Worm (Caenorhabditis elegans): Measurements from ENCODE around the gene C13F10.7.
A peak's percentile ranks its signal among the peaks of the same experiment; 100 is the strongest.

C13F10.7 gene

ce11 chrV:7237133-7237532, 14.1 kb upstream of the C13F10.7 start, which contains the start of gene hyls-1 (continued):
- no peak for TF ChIP-seq tbx-9 (tag; optimal IDR thresholded peaks at IDR 0.05; ENCODE audit: borderline replicate concordance)
- 0 out of 2 replicates have a peak, but pooled peaks have one; percentile 40 for TF ChIP-seq B0336.3 (GFP tag; IDR thresholded peaks at IDR 0.05)
- peak; percentile 56 for TF ChIP-seq xnd-1 (tag; optimal IDR thresholded peaks at IDR 0.05)
- TF ChIP-seq hsf-1 (GFP tag; IDR thresholded peaks at IDR 0.05): peak; percentile 70
- TF ChIP-seq egl-18 (GFP tag; IDR thresholded peaks at IDR 0.05): no peak
- TF ChIP-seq Y95B8A.8 (GFP tag; IDR thresholded peaks at IDR 0.05): no peak
- no peak for TF ChIP-seq B0261.1 (tag; optimal IDR thresholded peaks at IDR 0.05)
- TF ChIP-seq aptf-3 (GFP tag; IDR thresholded peaks at IDR 0.05): no peak
- TF ChIP-seq die-1 (tag; optimal IDR thresholded peaks at IDR 0.05): no peak
- TF ChIP-seq F37B4.10 (GFP tag; IDR thresholded peaks at IDR 0.05): no peak
- no peak for TF ChIP-seq ztf-6 (GFP tag; IDR thresholded peaks at IDR 0.05)
- no peak for TF ChIP-seq him-1 (tag; optimal IDR thresholded peaks at IDR 0.05)
- TF ChIP-seq zim-3 (tag; optimal IDR thresholded peaks at IDR 0.05): no peak
- TF ChIP-seq mel-28 (tag; optimal IDR thresholded peaks at IDR 0.05; ENCODE audit: borderline replicate concordance): peak; percentile 5
- TF ChIP-seq tbp1 (GFP tag; optimal IDR thresholded peaks at IDR 0.05): peak; percentile 42
- no peak for TF ChIP-seq atf-7 (tag; optimal IDR thresholded peaks at IDR 0.05)
- TF ChIP-seq akir-1 (GFP tag; optimal IDR thresholded peaks at IDR 0.05): no peak
- no peak for TF ChIP-seq snpc-1.1 (tag; optimal IDR thresholded peaks at IDR 0.05; ENCODE audit: insufficient read depth)
- TF ChIP-seq rpc-1 (optimal IDR thresholded peaks at IDR 0.05): peak; percentile 31
- no peak for TF ChIP-seq rpc-1 (tag; optimal IDR thresholded peaks at IDR 0.05)
- no peak for TF ChIP-seq egl-44 (GFP tag; IDR thresholded peaks at IDR 0.05)
- peak; percentile 77 for TF ChIP-seq ceh-91 (GFP tag; IDR thresholded peaks at IDR 0.05)
- TF ChIP-seq C17E4.6 (GFP tag; IDR thresholded peaks at IDR 0.05): no peak
- peak; percentile 71 for TF ChIP-seq rcor-1 (GFP tag; IDR thresholded peaks at IDR 0.05)
- TF ChIP-seq nhr-179 (tag; optimal IDR thresholded peaks at IDR 0.05): no peak
- TF ChIP-seq ama-1 (optimal IDR thresholded peaks at IDR 0.05): no peak
- no peak for TF ChIP-seq ama-1 (GFP tag; optimal IDR thresholded peaks at IDR 0.05)
- peak; percentile 41 for TF ChIP-seq unc-130 (GFP tag; optimal IDR thresholded peaks at IDR 0.05)
- no peak for TF ChIP-seq aptf-2 (GFP tag; conservative IDR thresholded peaks at IDR 0.05)
- no peak for TF ChIP-seq F57C9.4 (tag; optimal IDR thresholded peaks at IDR 0.05)
- TF ChIP-seq chd-7 (tag; optimal IDR thresholded peaks at IDR 0.05): no peak
- peak; percentile 64 for TF ChIP-seq madf-8 (GFP tag; conservative IDR thresholded peaks at IDR 0.05)
- TF ChIP-seq ccch-3 (GFP tag; optimal IDR thresholded peaks at IDR 0.05): no peak
- no peak for TF ChIP-seq F57A8.1 (GFP tag; optimal IDR thresholded peaks at IDR 0.05)
- TF ChIP-seq fkh-3 (tag; optimal IDR thresholded peaks at IDR 0.05): no peak
- TF ChIP-seq hlh-26 (GFP tag; conservative IDR thresholded peaks at IDR 0.05): no peak
- TF ChIP-seq sea-2 (GFP tag; IDR thresholded peaks at IDR 0.05): no peak
- TF ChIP-seq hmg-20 (GFP tag; IDR thresholded peaks at IDR 0.05): peak; percentile 25; the same call in 1 of the 2 replicates
- TF ChIP-seq Y53G8AR.9 (GFP tag; conservative IDR thresholded peaks at IDR 0.05): peak; percentile 65; the same call in 1 of the 2 replicates
- no peak for TF ChIP-seq nfya-2 (GFP tag; IDR thresholded peaks at IDR 0.05)
- TF ChIP-seq attf-3 (GFP tag; conservative IDR thresholded peaks at IDR 0.05): peak; percentile 54; the same call in 1 of the 2 replicates
- no peak for TF ChIP-seq sdz-38 (tag; optimal IDR thresholded peaks at IDR 0.05)
- no peak; the same call in 1 of the 2 replicates for TF ChIP-seq lir-1 (GFP tag; conservative IDR thresholded peaks at IDR 0.05)
- TF ChIP-seq T07F8.4 (tag; optimal IDR thresholded peaks at IDR 0.05): no peak
- no peak for TF ChIP-seq unc-62 (GFP tag; optimal IDR thresholded peaks at IDR 0.05)
- TF ChIP-seq Y56A3A.18 (GFP tag; IDR thresholded peaks at IDR 0.05): no peak
- TF ChIP-seq egrh-3 (GFP tag; IDR thresholded peaks at IDR 0.05): no peak
- TF ChIP-seq mxl-1 (tag; optimal IDR thresholded peaks at IDR 0.05): no peak
- peak; percentile 55; the same call in 1 of the 2 replicates for TF ChIP-seq Y67H2A.10 (GFP tag; conservative IDR thresholded peaks at IDR 0.05)
- TF ChIP-seq snpc-1.3 (tag; optimal IDR thresholded peaks at IDR 0.05; ENCODE audit: insufficient read depth): peak; percentile 44

Measured in whole organism, young adult.